Fruit fly (Drosophila melanogaster) whole organism, embryonic: ENCODE results near the gene CG4461.

Experiments
- Atf-2 ChIP-seq: fragments of 200-800 bp; sonication (Bioruptor generic); optimal IDR thresholded peaks from 2 replicates; lab custom pipeline; 2016; ENCODE audit warnings: missing biosample characterization, missing genetic modification characterization
- Atf6 ChIP-seq: fragments of 200-800 bp; sonication (Bioruptor generic); IDR thresholded peaks from 2 replicates; pipeline ENCODE4 v1.3.6; 2022; ENCODE audit warnings: missing biosample characterization, missing genetic modification characterization
- Bgb ChIP-seq: fragments of 200-800 bp; sonication (Bioruptor generic); IDR thresholded peaks from 2 replicates; pipeline ENCODE4 v1.3.6; 2022; ENCODE audit warnings: missing biosample characterization, missing genetic modification characterization; ENCODE audit not compliant: partially characterized antibody
- BtbVII ChIP-seq: fragments of 200-800 bp; sonication (Bioruptor generic); optimal IDR thresholded peaks from 3 replicates; lab custom pipeline; 2017; ENCODE audit warnings: missing biosample characterization, mild to moderate bottlenecking, missing genetic modification characterization
- CG10431 ChIP-seq: fragments of 200-800 bp; sonication (Bioruptor generic); optimal IDR thresholded peaks from 3 replicates; lab custom pipeline; 2018; ENCODE audit warnings: missing biosample characterization, mild to moderate bottlenecking, missing genetic modification characterization
- CG11456 ChIP-seq: fragments of 200-800 bp; sonication (Bioruptor generic); IDR thresholded peaks from 3 replicates; pipeline ENCODE4 v1.3.6; 2022; ENCODE audit warnings: missing biosample characterization, missing genetic modification characterization
- CG1233 ChIP-seq: fragments of 200-800 bp; sonication (Bioruptor generic); optimal IDR thresholded peaks from 4 replicates; lab custom pipeline; 2018; ENCODE audit warnings: missing biosample characterization, mild to moderate bottlenecking, missing genetic modification characterization
- CG13287 ChIP-seq: fragments of 200-800 bp; sonication (Bioruptor generic); IDR thresholded peaks from 2 replicates; pipeline ENCODE4 v1.3.6; 2022; ENCODE audit warnings: missing biosample characterization, missing genetic modification characterization; ENCODE audit not compliant: partially characterized antibody
- CG13894 ChIP-seq: fragments of 200-800 bp; sonication (Bioruptor generic); optimal IDR thresholded peaks from 3 replicates; lab custom pipeline; 2018; ENCODE audit warnings: missing biosample characterization, mild to moderate bottlenecking, missing genetic modification characterization, moderate library complexity
- CG15514 ChIP-seq: fragments of 200-800 bp; sonication (Bioruptor generic); optimal IDR thresholded peaks from 3 replicates; lab custom pipeline; 2017; ENCODE audit warnings: missing biosample characterization, missing genetic modification characterization, mild to moderate bottlenecking, moderate library complexity, missing genetic modification reagents
- CG17361 ChIP-seq: fragments of 200-800 bp; sonication (Bioruptor generic); IDR thresholded peaks from 3 replicates; pipeline ENCODE4 v1.3.6; 2022; ENCODE audit warnings: missing biosample characterization, missing genetic modification characterization
- CG17568 ChIP-seq: fragments of 200-800 bp; sonication (Bioruptor generic); optimal IDR thresholded peaks from 2 replicates; lab custom pipeline; 2018; ENCODE audit warnings: missing biosample characterization, mild to moderate bottlenecking, missing genetic modification characterization, moderate library complexity
- CG17802 ChIP-seq: fragments of 200-800 bp; sonication (Bioruptor generic); optimal IDR thresholded peaks from 2 replicates; lab custom pipeline; 2018; ENCODE audit warnings: missing biosample characterization, mild to moderate bottlenecking, missing genetic modification characterization, moderate library complexity
- CG18262 ChIP-seq: fragments of 200-800 bp; optimal IDR thresholded peaks from 3 replicates; lab custom pipeline; 2019; ENCODE audit warnings: missing biosample characterization, mild to moderate bottlenecking, missing genetic modification characterization, moderate library complexity
- CG18476 ChIP-seq: fragments of 200-800 bp; sonication (Bioruptor generic); optimal IDR thresholded peaks from 2 replicates; lab custom pipeline; 2016; ENCODE audit warnings: missing biosample characterization, mild to moderate bottlenecking, missing genetic modification characterization
- CG2116 ChIP-seq: fragments of 200-800 bp; sonication (Bioruptor generic); optimal IDR thresholded peaks from 3 replicates; lab custom pipeline; 2018; ENCODE audit warnings: missing biosample characterization, mild to moderate bottlenecking, missing genetic modification characterization
- CG30403 ChIP-seq: fragments of 200-800 bp; sonication (Bioruptor generic); optimal IDR thresholded peaks from 3 replicates; lab custom pipeline; 2016; ENCODE audit warnings: missing biosample characterization, missing genetic modification characterization
- CG34224 ChIP-seq: fragments of 200-800 bp; sonication (Bioruptor generic); IDR thresholded peaks from 3 replicates; pipeline ENCODE4 v1.3.6; 2022; ENCODE audit warnings: missing biosample characterization, missing genetic modification characterization; ENCODE audit not compliant: partially characterized antibody
- CG3847 ChIP-seq: fragments of 200-800 bp; sonication (Bioruptor generic); IDR thresholded peaks from 2 replicates; pipeline ENCODE4 v1.3.6; 2022; ENCODE audit warnings: missing biosample characterization, missing genetic modification characterization
- CG4404 ChIP-seq: fragments of 200-800 bp; sonication (Bioruptor generic); IDR thresholded peaks from 2 replicates; pipeline ENCODE4 v1.3.6; 2022; ENCODE audit warnings: missing biosample characterization, missing genetic modification characterization
- CG4424 ChIP-seq: fragments of 200-800 bp; sonication (Bioruptor generic); optimal IDR thresholded peaks from 3 replicates; lab custom pipeline; 2016; ENCODE audit warnings: missing biosample characterization, missing genetic modification characterization
- CG6683 ChIP-seq: fragments of 200-800 bp; sonication (Bioruptor generic); optimal IDR thresholded peaks from 2 replicates; lab custom pipeline; 2017; ENCODE audit warnings: missing biosample characterization, mild to moderate bottlenecking, missing genetic modification characterization, missing genetic modification reagents
- CG7271 ChIP-seq: fragments of 200-800 bp; sonication (Bioruptor generic); optimal IDR thresholded peaks from 2 replicates; lab custom pipeline; 2018; ENCODE audit warnings: missing biosample characterization, mild to moderate bottlenecking, missing genetic modification characterization, moderate library complexity
- CG7928 ChIP-seq: fragments of 200-800 bp; sonication (Bioruptor generic); optimal IDR thresholded peaks from 2 replicates; lab custom pipeline; 2017; ENCODE audit warnings: missing biosample characterization, mild to moderate bottlenecking, missing genetic modification characterization
- CG9437 ChIP-seq: fragments of 200-800 bp; sonication (Bioruptor generic); optimal IDR thresholded peaks from 2 replicates; lab custom pipeline; 2018; ENCODE audit warnings: missing biosample characterization, mild to moderate bottlenecking, missing genetic modification characterization
- CG9727 ChIP-seq: fragments of 200-800 bp; sonication (Bioruptor generic); optimal IDR thresholded peaks from 3 replicates; lab custom pipeline; 2017; ENCODE audit warnings: missing biosample characterization, mild to moderate bottlenecking, missing genetic modification characterization
- Chrac-16 ChIP-seq: fragments of 200-800 bp; sonication (Bioruptor generic); optimal IDR thresholded peaks from 3 replicates; lab custom pipeline; 2016; ENCODE audit warnings: missing biosample characterization, missing genetic modification characterization
- Doc3 ChIP-seq: fragments of 200-800 bp; sonication (Bioruptor generic); IDR thresholded peaks from 3 replicates; pipeline ENCODE4 v1.3.6; 2022; ENCODE audit warnings: missing biosample characterization, missing genetic modification characterization; ENCODE audit not compliant: partially characterized antibody
- Dref ChIP-seq: fragments of 200-800 bp; sonication (Bioruptor generic); IDR thresholded peaks from 2 replicates; pipeline ENCODE4 v1.3.6; 2022; ENCODE audit warnings: missing biosample characterization, missing genetic modification characterization
- Jarid2 ChIP-seq: fragments of 200-800 bp; sonication (Bioruptor generic); optimal IDR thresholded peaks from 3 replicates; lab custom pipeline; 2017; ENCODE audit warnings: mild to moderate bottlenecking, missing biosample characterization, missing genetic modification reagents, missing genetic modification characterization
- MBD-R2 ChIP-seq: fragments of 200-800 bp; sonication (Bioruptor generic); IDR thresholded peaks from 2 replicates; pipeline ENCODE4 v1.3.6; 2022; ENCODE audit warnings: missing biosample characterization, missing genetic modification characterization
- Nf-YC ChIP-seq: fragments of 200-800 bp; optimal IDR thresholded peaks from 3 replicates; lab custom pipeline; 2019; ENCODE audit warnings: missing biosample characterization, mild to moderate bottlenecking, missing genetic modification characterization, moderate library complexity
- PHDP ChIP-seq: fragments of 200-800 bp; sonication (Bioruptor generic); optimal IDR thresholded peaks from 3 replicates; lab custom pipeline; 2018; ENCODE audit warnings: missing biosample characterization, mild to moderate bottlenecking, missing genetic modification characterization, moderate library complexity
- al ChIP-seq: fragments of 200-800 bp; sonication (Bioruptor generic); IDR thresholded peaks from 2 replicates; pipeline ENCODE4 v1.3.6; 2022; ENCODE audit warnings: missing biosample characterization, missing genetic modification characterization
- amos ChIP-seq: fragments of 200-800 bp; sonication (Bioruptor generic); IDR thresholded peaks from 2 replicates; pipeline ENCODE4 v1.3.6; 2022; ENCODE audit warnings: missing biosample characterization, missing genetic modification characterization; ENCODE audit not compliant: partially characterized antibody
- az2 ChIP-seq: fragments of 200-800 bp; sonication (Bioruptor generic); optimal IDR thresholded peaks from 3 replicates; lab custom pipeline; 2016; ENCODE audit warnings: missing biosample characterization, missing genetic modification characterization
- dm ChIP-seq: fragments of 200-800 bp; sonication (Bioruptor generic); optimal IDR thresholded peaks from 3 replicates; lab custom pipeline; 2016; ENCODE audit warnings: missing biosample characterization, missing genetic modification characterization
- gsb-n ChIP-seq: fragments of 200-800 bp; sonication (Bioruptor generic); optimal IDR thresholded peaks from 3 replicates; lab custom pipeline; 2018; ENCODE audit warnings: missing biosample characterization, mild to moderate bottlenecking, missing genetic modification characterization
- hb ChIP-seq: fragments of 200-800 bp; sonication (Bioruptor generic); IDR thresholded peaks from 3 replicates; pipeline ENCODE4 v1.3.6; 2022; ENCODE audit warnings: missing biosample characterization, missing genetic modification characterization; ENCODE audit not compliant: partially characterized antibody
- lola ChIP-seq, 3 experiments: fragments of >200 bp in 2 of 3; fragments of 200-800 bp in 1 of 3; sonication (Bioruptor generic) in 1 of 3; optimal IDR thresholded peaks; 2 replicates each; lab custom pipeline; 2017 to 2019; ENCODE audit warnings: missing biosample characterization in 3 of 3, missing genetic modification characterization in 3 of 3, mild to moderate bottlenecking in 1 of 3, moderate library complexity in 1 of 3
- nau ChIP-seq: fragments of 200-800 bp; sonication (Bioruptor generic); optimal IDR thresholded peaks from 3 replicates; lab custom pipeline; 2017; ENCODE audit warnings: missing biosample characterization, mild to moderate bottlenecking, missing genetic modification characterization, missing genetic modification reagents
- pan ChIP-seq, 4 experiments: fragments of >200 bp in 3 of 4; fragments of 200-800 bp in 1 of 4; sonication (Bioruptor generic) in 1 of 4; optimal IDR thresholded peaks in 3 of 4; IDR thresholded peaks in 1 of 4; 2 replicates each; pipeline versions ENCODE4 v1.3.6 to Lab custom; 2017 to 2022; ENCODE audit warnings: missing biosample characterization in 2 of 4, missing genetic modification characterization in 2 of 4, mixed read lengths in 1 of 4
- pb ChIP-seq: fragments of 200-800 bp; sonication (Bioruptor generic); optimal IDR thresholded peaks from 3 replicates; lab custom pipeline; 2016; ENCODE audit warnings: missing biosample characterization, missing genetic modification characterization
- psq ChIP-seq: fragments of 200-800 bp; sonication (Bioruptor generic); optimal IDR thresholded peaks from 2 replicates; lab custom pipeline; 2017; ENCODE audit warnings: missing biosample characterization, missing genetic modification characterization
- row ChIP-seq: fragments of 200-800 bp; sonication (Bioruptor generic); IDR thresholded peaks from 3 replicates; pipeline ENCODE4 v1.3.6; 2022; ENCODE audit warnings: missing biosample characterization, missing genetic modification characterization
- schlank ChIP-seq: fragments of 200-800 bp; sonication (Bioruptor generic); optimal IDR thresholded peaks from 2 replicates; lab custom pipeline; 2018; ENCODE audit warnings: missing biosample characterization, mild to moderate bottlenecking, missing genetic modification characterization

CG4461 gene

dm6 chr3L:9364131-9364530 is 11.1 kb upstream of the CG4461 start, which contains the start of gene mRRF1 (continued):
- TF ChIP-seq BtbVII (no peak), gsb-n (tag; lab: Kevin White, UChicago) (peak; percentile 9), CG4404 (GFP tag; lab: Robert Waterston, UW) (no peak), CG10431 (GFP tag; lab: Kevin White, UChicago) (no peak), CG11456 (GFP tag; lab: Robert Waterston, UW) (no peak), Chrac-16 (no peak), CG34224 (GFP tag; lab: Robert Waterston, UW) (peak; percentile 35; the same call in 1 of the 3 replicates), Doc3 (GFP tag; lab: Robert Waterston, UW) (no peak), CG9437 (GFP tag; lab: Kevin White, UChicago) (peak; percentile 99), Atf6 (GFP tag; lab: Robert Waterston, UW) (no peak), Nf-YC (tag; lab: Kevin White, UChicago) (no peak), CG1233 (GFP tag; lab: Kevin White, UChicago) (no peak)

dm6 chr3L:9366850-9367430 is 8.3 kb upstream of the CG4461 start, which contains the start of the genes Klp67A and CG4452:
Klp67A (minus strand) TSS chr3L:9367046.
CG4452 (plus strand) TSS chr3L:9367377.
- TF ChIP-seq hb (GFP tag; lab: Robert Waterston, UW) (peak; percentile 92; the same call in 2 of the 3 replicates), dm (GFP tag; lab: Kevin White, UChicago) (no peak), CG4424 (GFP tag; lab: Kevin White, UChicago) (peak; percentile 50), pan (optimal IDR thresholded peaks at IDR 0.05; lab: Kevin White, UChicago) (no peak), pan (GFP tag; optimal IDR thresholded peaks at IDR 0.05 in 1 of 2, IDR thresholded peaks at IDR 0.05 in 1 of 2) (peak in 1 of 2 experiments; percentile 5), CG2116 (GFP tag; lab: Kevin White, UChicago) (peak; percentile 100), Bgb (peak; percentile 88), psq (GFP tag; lab: Kevin White, UChicago) (peak; percentile 99), pb (no peak), lola (GFP tag; optimal IDR thresholded peaks at IDR 0.05; lab: Kevin White, UChicago) (peak in 1 of 3 experiments; percentile 56), Jarid2 (GFP tag; lab: Kevin White, UChicago) (no peak), amos (peak; percentile 87), row (GFP tag; lab: Robert Waterston, UW) (peak; percentile 72), CG13287 (GFP tag; lab: Robert Waterston, UW) (peak; percentile 89), CG34224 (GFP tag; lab: Robert Waterston, UW) (peak; percentile 89), al (GFP tag; lab: Robert Waterston, UW) (0 out of 2 replicates have a peak, but pooled peaks have one; percentile 34), CG17568 (GFP tag; lab: Kevin White, UChicago) (no peak), CG9727 (GFP tag; lab: Kevin White, UChicago) (peak; percentile 67), CG7271 (tag; lab: Kevin White, UChicago) (peak; percentile 31), CG18476 (GFP tag; lab: Kevin White, UChicago) (peak; percentile 37), CG18262 (peak; percentile 68), Doc3 (GFP tag; lab: Robert Waterston, UW) (peak; percentile 92), CG13894 (tag; lab: Kevin White, UChicago) (peak; percentile 32), schlank (tag; lab: Kevin White, UChicago) (no peak), CG7928 (GFP tag; lab: Kevin White, UChicago) (peak; percentile 12), CG3847 (GFP tag; lab: Robert Waterston, UW) (peak; percentile 39; the same call in 1 of the 2 replicates), nau (no peak), CG15514 (GFP tag; lab: Kevin White, UChicago) (peak; percentile 74), Dref (GFP tag; lab: Robert Waterston, UW) (peak; percentile 74), CG17361 (peak; percentile 78; the same call in 2 of the 3 replicates), CG6683 (no peak), az2 (GFP tag; lab: Kevin White, UChicago) (peak; percentile 38), MBD-R2 (GFP tag; lab: Robert Waterston, UW) (0 out of 2 replicates have a peak, but pooled peaks have one; percentile 37), CG30403 (GFP tag; lab: Kevin White, UChicago) (peak; percentile 69), PHDP (peak; percentile 47), CG17802 (no peak), Atf-2 (GFP tag; lab: Kevin White, UChicago) (no peak)
